Worm (Caenorhabditis elegans) whole organism, L1 larva: ENCODE measurements around the gene C15F1.1.

Experiments used
- C04F5.9 ChIP-seq: sonication (generic microtip); optimal IDR thresholded peaks from 2 replicates; lab custom pipeline; 2016; ENCODE audit warnings: missing genetic modification characterization, missing compliant biosample characterization
- C34B4.2 ChIP-seq: sonication (generic microtip); optimal IDR thresholded peaks from 2 replicates; lab custom pipeline; 2017; ENCODE audit warnings: mild to moderate bottlenecking, missing genetic modification characterization, missing compliant biosample characterization
- Y116A8C.19 ChIP-seq: sonication (generic microtip); optimal IDR thresholded peaks from 2 replicates; lab custom pipeline; 2016; ENCODE audit warnings: missing compliant biosample characterization, missing genetic modification characterization, borderline replicate concordance
- aly-2 ChIP-seq: fragments of 150-350 bp; optimal IDR thresholded peaks from 2 replicates; lab custom pipeline; 2014; ENCODE audit warnings: missing biosample characterization, missing genetic modification characterization
- ama-1 ChIP-seq: fragments of 150-350 bp; optimal IDR thresholded peaks from 2 replicates; lab custom pipeline; 2014
- blmp-1 ChIP-seq: fragments of 150-350 bp; optimal IDR thresholded peaks from 2 replicates; lab custom pipeline; 2014; ENCODE audit warnings: missing biosample characterization, missing genetic modification characterization
- ceh-8 ChIP-seq: fragments of 200-800 bp; sonication (Bioruptor generic); optimal IDR thresholded peaks from 2 replicates; lab custom pipeline; 2018; ENCODE audit warnings: mild to moderate bottlenecking, missing genetic modification characterization, moderate library complexity, missing compliant biosample characterization
- ceh-82 ChIP-seq, 3 experiments: fragments of 150-350 bp in 1 of 3; sonication (generic microtip) in 2 of 3; optimal IDR thresholded peaks; 2 replicates each; lab custom pipeline; 2014 to 2017; ENCODE audit warnings: missing biosample characterization in 3 of 3, missing genetic modification characterization in 3 of 3
- ceh-90 ChIP-seq: sonication (generic microtip); optimal IDR thresholded peaks from 2 replicates; lab custom pipeline; 2016; ENCODE audit warnings: missing genetic modification characterization, missing compliant biosample characterization
- ces-1 ChIP-seq: fragments of 150-350 bp; optimal IDR thresholded peaks from 2 replicates; lab custom pipeline; 2014; ENCODE audit warnings: missing biosample characterization, missing genetic modification reagents, missing genetic modification characterization
- dsc-1 ChIP-seq: sonication (generic microtip); optimal IDR thresholded peaks from 2 replicates; lab custom pipeline; 2016; ENCODE audit warnings: mild to moderate bottlenecking, missing genetic modification characterization, missing compliant biosample characterization
- efl-1 ChIP-seq, 4 experiments: fragments of 150-350 bp; optimal IDR thresholded peaks in 3 of 4; peaks in 1 of 4; 1 replicate in 1 of 4; 2 replicates in 3 of 4; lab custom pipeline; 2014; ENCODE audit warnings: missing biosample characterization in 2 of 4, missing genetic modification characterization in 2 of 4, missing genetic modification reagents in 2 of 4
- efl-3 ChIP-seq: fragments of 200-800 bp; sonication (Bioruptor generic); optimal IDR thresholded peaks from 2 replicates; lab custom pipeline; 2018; ENCODE audit warnings: mild to moderate bottlenecking, missing genetic modification characterization, missing compliant biosample characterization
- egl-27 ChIP-seq, 2 experiments: fragments of 150-350 bp in 1 of 2; sonication (generic microtip); optimal IDR thresholded peaks; 3 replicates each; lab custom pipeline; 2017 to 2018; ENCODE audit warnings: missing biosample characterization in 2 of 2, missing genetic modification characterization in 2 of 2, missing genetic modification reagents in 2 of 2
- elt-2 ChIP-seq: sonication (generic microtip); optimal IDR thresholded peaks from 2 replicates; lab custom pipeline; 2016; ENCODE audit warnings: missing genetic modification characterization, mild to moderate bottlenecking, inconsistent platforms, missing compliant biosample characterization, missing genetic modification reagents
- ets-5 ChIP-seq: fragments of 200-800 bp; sonication (Bioruptor generic); IDR thresholded peaks from 2 replicates; pipeline ENCODE4 v1.3.6; 2022; ENCODE audit warnings: missing genetic modification characterization, missing compliant biosample characterization
- fkh-4 ChIP-seq: sonication (generic microtip); optimal IDR thresholded peaks from 2 replicates; lab custom pipeline; 2016; ENCODE audit warnings: missing compliant biosample characterization, missing genetic modification characterization, borderline replicate concordance
- hlh-17 ChIP-seq: fragments of 200-800 bp; sonication (Bioruptor generic); optimal IDR thresholded peaks from 2 replicates; lab custom pipeline; 2018; ENCODE audit warnings: missing genetic modification characterization, mild to moderate bottlenecking, missing compliant biosample characterization, moderate library complexity, borderline replicate concordance
- hpl-2 ChIP-seq: fragments of 150-350 bp; optimal IDR thresholded peaks from 2 replicates; lab custom pipeline; 2014; ENCODE audit warnings: missing biosample characterization, missing genetic modification reagents, missing genetic modification characterization
- isw-1 ChIP-seq: fragments of 200-800 bp; sonication (Bioruptor generic); IDR thresholded peaks from 2 replicates; pipeline ENCODE4 v1.3.6; 2022; ENCODE audit warnings: missing genetic modification characterization, missing compliant biosample characterization
- jun-1 ChIP-seq: fragments of 150-350 bp; optimal IDR thresholded peaks from 2 replicates; lab custom pipeline; 2014; ENCODE audit warnings: missing biosample characterization, missing genetic modification reagents, missing genetic modification characterization
- lin-15B ChIP-seq: fragments of 150-350 bp; sonication (generic microtip); optimal IDR thresholded peaks from 3 replicates; lab custom pipeline; 2014; ENCODE audit warnings: missing biosample characterization, missing genetic modification characterization
- lin-35 ChIP-seq, 2 experiments: fragments of 150-350 bp; optimal IDR thresholded peaks; 2 replicates each; lab custom pipeline; 2014; ENCODE audit warnings: missing biosample characterization in 2 of 2, missing genetic modification characterization in 2 of 2, missing genetic modification reagents in 2 of 2
- lir-3 ChIP-seq: sonication (generic microtip); optimal IDR thresholded peaks from 2 replicates; lab custom pipeline; 2016; ENCODE audit warnings: mild to moderate bottlenecking, missing genetic modification characterization, moderate library complexity, missing compliant biosample characterization; ENCODE audit not compliant: poor library complexity
- lsy-2 ChIP-seq, 2 experiments: fragments of 150-350 bp; optimal IDR thresholded peaks; 2 replicates each; lab custom pipeline; 2014; ENCODE audit warnings: missing biosample characterization in 2 of 2, missing genetic modification characterization in 2 of 2
- mab-9 ChIP-seq: fragments of 200-800 bp; sonication (Bioruptor generic); IDR thresholded peaks from 2 replicates; pipeline ENCODE4 v1.3.6; 2022; ENCODE audit warnings: missing genetic modification reagents, missing genetic modification characterization, missing compliant biosample characterization
- mdl-1 ChIP-seq, 2 experiments: fragments of 150-350 bp; optimal IDR thresholded peaks; 2 replicates each; lab custom pipeline; 2014 to 2017; ENCODE audit warnings: missing biosample characterization in 2 of 2, missing genetic modification characterization in 2 of 2, inconsistent platforms in 1 of 2
- nhr-11 ChIP-seq: fragments of 150-350 bp; optimal IDR thresholded peaks from 2 replicates; lab custom pipeline; 2014; ENCODE audit warnings: missing biosample characterization, missing genetic modification characterization
- nhr-12 ChIP-seq: sonication (generic microtip); optimal IDR thresholded peaks from 2 replicates; lab custom pipeline; 2017; ENCODE audit warnings: missing biosample characterization, missing genetic modification characterization
- nhr-19 ChIP-seq: fragments of 200-800 bp; sonication (Bioruptor generic); conservative IDR thresholded peaks from 2 replicates; pipeline ENCODE4 v1.3.6; 2022; ENCODE audit warnings: missing genetic modification characterization, missing compliant biosample characterization
- nhr-20 ChIP-seq: sonication (generic microtip); optimal IDR thresholded peaks from 2 replicates; lab custom pipeline; 2016; ENCODE audit warnings: mild to moderate bottlenecking, missing genetic modification characterization, missing compliant biosample characterization
- nhr-71 ChIP-seq: sonication (generic microtip); optimal IDR thresholded peaks from 2 replicates; lab custom pipeline; 2016; ENCODE audit warnings: mild to moderate bottlenecking, missing genetic modification characterization, moderate library complexity, missing compliant biosample characterization
- pag-3 ChIP-seq: sonication (generic microtip); optimal IDR thresholded peaks from 2 replicates; lab custom pipeline; 2017; ENCODE audit warnings: missing genetic modification characterization, mild to moderate bottlenecking, missing compliant biosample characterization, antibody characterized with exemption, borderline replicate concordance; ENCODE audit not compliant: insufficient read depth
- rnt-1 ChIP-seq: sonication (generic microtip); optimal IDR thresholded peaks from 2 replicates; lab custom pipeline; 2016; ENCODE audit warnings: mild to moderate bottlenecking, missing genetic modification characterization, moderate library complexity, missing compliant biosample characterization
- skn-1 ChIP-seq: fragments of 150-350 bp; optimal IDR thresholded peaks from 2 replicates; lab custom pipeline; 2014; ENCODE audit warnings: missing biosample characterization, missing genetic modification characterization
- sox-4 ChIP-seq: sonication (generic microtip); optimal IDR thresholded peaks from 2 replicates; lab custom pipeline; 2016; ENCODE audit warnings: missing genetic modification characterization, missing compliant biosample characterization
- sptf-1 ChIP-seq: fragments of 150-350 bp; optimal IDR thresholded peaks from 2 replicates; lab custom pipeline; 2014; ENCODE audit warnings: missing biosample characterization, missing genetic modification characterization
- sup-37 ChIP-seq: fragments of 200-800 bp; sonication (Bioruptor generic); optimal IDR thresholded peaks from 2 replicates; lab custom pipeline; 2018; ENCODE audit warnings: mild to moderate bottlenecking, missing genetic modification characterization, missing compliant biosample characterization
- unc-30 ChIP-seq: sonication (generic microtip); optimal IDR thresholded peaks from 2 replicates; lab custom pipeline; 2017; ENCODE audit warnings: missing biosample characterization, missing genetic modification characterization
- unc-86 ChIP-seq: sonication (generic microtip); optimal IDR thresholded peaks from 2 replicates; lab custom pipeline; 2016; ENCODE audit warnings: missing genetic modification characterization, missing compliant biosample characterization
- unc-98 ChIP-seq: fragments of 200-800 bp; sonication (Bioruptor generic); IDR thresholded peaks from 2 replicates; pipeline ENCODE4 v1.3.6; 2022; ENCODE audit warnings: missing genetic modification characterization, missing compliant biosample characterization
- zag-1 ChIP-seq: fragments of 150-350 bp; optimal IDR thresholded peaks from 2 replicates; lab custom pipeline; 2014; ENCODE audit warnings: missing biosample characterization, missing genetic modification characterization
- ztf-11 ChIP-seq, 2 experiments: sonication (generic microtip); optimal IDR thresholded peaks; 2 replicates each; lab custom pipeline; 2016 to 2017; ENCODE audit warnings: missing genetic modification characterization in 2 of 2, missing biosample characterization in 1 of 2, missing compliant biosample characterization in 1 of 2

Gene C15F1.1

ce11 chrII:7024897-7025852, 35.5 kb downstream of the C15F1.1 start, which contains the start of gene znf-598 (continued):
- TF ChIP-seq efl-1 (optimal IDR thresholded peaks at IDR 0.05; lab: Kevin White, UChicago) (peak; percentile 37 to 43), efl-1 (GFP tag; optimal IDR thresholded peaks at IDR 0.05 in 1 of 2; lab: Kevin White, UChicago) (peak; percentile 28 to 78), ces-1 (GFP tag; lab: Kevin White, UChicago) (no peak), sox-4 (no peak), lsy-2 (tag; optimal IDR thresholded peaks at IDR 0.05; lab: Kevin White, UChicago) (peak; percentile 25 to 80), ets-5 (GFP tag; lab: Robert Waterston, UW) (no peak), nhr-71 (tag; lab: Kevin White, UChicago) (peak; percentile 34), blmp-1 (peak; percentile 52), hlh-17 (GFP tag; lab: Kevin White, UChicago) (no peak)

- TF ChIP-seq efl-1 (optimal IDR thresholded peaks at IDR 0.05; lab: Kevin White, UChicago) (no peak), efl-1 (GFP tag; optimal IDR thresholded peaks at IDR 0.05 in 1 of 2; lab: Kevin White, UChicago) (peak in 1 of 2 experiments; percentile 79), Y116A8C.19 (tag; lab: Kevin White, UChicago) (no peak)
These were observed 39.8 kb downstream of the C15F1.1 start for ce11 chrII:7029524-7029923.

- no peak for TF ChIP-seq ztf-11 (tag; optimal IDR thresholded peaks at IDR 0.05; lab: Kevin White, UChicago)
- no peak for TF ChIP-seq mdl-1 (tag; optimal IDR thresholded peaks at IDR 0.05; lab: Kevin White, UChicago)
- TF ChIP-seq ceh-82 (tag; optimal IDR thresholded peaks at IDR 0.05; lab: Kevin White, UChicago), result no peak
- TF ChIP-seq hlh-17 (GFP tag; lab: Kevin White, UChicago), result no peak
- TF ChIP-seq nhr-12 (tag; lab: Kevin White, UChicago), result no peak
- no peak for TF ChIP-seq egl-27 (tag; optimal IDR thresholded peaks at IDR 0.05; lab: Kevin White, UChicago)
- TF ChIP-seq unc-30, result no peak
- TF ChIP-seq Y116A8C.19 (tag; lab: Kevin White, UChicago), result no peak
- no peak for TF ChIP-seq lin-15B
- no peak for TF ChIP-seq sup-37 (GFP tag; lab: Kevin White, UChicago)
- TF ChIP-seq fkh-4, result no peak
- TF ChIP-seq efl-3 (GFP tag; lab: Kevin White, UChicago), result no peak
- TF ChIP-seq isw-1 (GFP tag; lab: Robert Waterston, UW), result no peak
- peak; percentile 33 for TF ChIP-seq blmp-1
- TF ChIP-seq rnt-1, result no peak
- TF ChIP-seq nhr-19 (GFP tag; lab: Robert Waterston, UW), result no peak
- TF ChIP-seq C34B4.2 (tag; lab: Kevin White, UChicago), result no peak
- no peak for TF ChIP-seq ceh-90 (tag; lab: Kevin White, UChicago)
- no peak for TF ChIP-seq zag-1
- TF ChIP-seq mab-9 (GFP tag; lab: Robert Waterston, UW), result no peak
- no peak for TF ChIP-seq jun-1 (tag; lab: Kevin White, UChicago)
- TF ChIP-seq nhr-71 (tag; lab: Kevin White, UChicago), result no peak
- no peak for TF ChIP-seq pag-3 (tag; lab: Kevin White, UChicago)
- TF ChIP-seq lin-35 (GFP tag; optimal IDR thresholded peaks at IDR 0.05; lab: Kevin White, UChicago), result peak in 1 of 2 experiments; percentile 36
- no peak for TF ChIP-seq skn-1 (tag; lab: Kevin White, UChicago)
- no peak for TF ChIP-seq lir-3 (tag; lab: Kevin White, UChicago)
- TF ChIP-seq ceh-8 (GFP tag; lab: Kevin White, UChicago), result no peak
- no peak for TF ChIP-seq nhr-11 (tag; lab: Kevin White, UChicago)
- TF ChIP-seq efl-1 (optimal IDR thresholded peaks at IDR 0.05; lab: Kevin White, UChicago), result no peak
- TF ChIP-seq efl-1 (GFP tag; optimal IDR thresholded peaks at IDR 0.05 in 1 of 2; lab: Kevin White, UChicago), result peak in 1 of 2 experiments; percentile 22
- no peak for TF ChIP-seq dsc-1 (tag; lab: Kevin White, UChicago)
- TF ChIP-seq C04F5.9 (tag; lab: Kevin White, UChicago), result no peak
- no peak for TF ChIP-seq hpl-2 (GFP tag; lab: Kevin White, UChicago)
- no peak for TF ChIP-seq sptf-1 (tag; lab: Kevin White, UChicago)
- no peak for TF ChIP-seq aly-2 (tag; lab: Kevin White, UChicago)
- no peak for TF ChIP-seq ama-1 (lab: Kevin White, UChicago)
- TF ChIP-seq elt-2 (tag; lab: Kevin White, UChicago), result peak; percentile 61
- TF ChIP-seq nhr-20, result peak; percentile 17
- TF ChIP-seq unc-86, result no peak
- no peak for TF ChIP-seq unc-98 (GFP tag; lab: Robert Waterston, UW)
These were observed 41.5 kb downstream of the C15F1.1 start for ce11 chrII:7031137-7031697.
